Worm (Caenorhabditis elegans) whole organism, L4 larva: ENCODE data around the gene pho-8.

Experiments
- T26A8.4 ChIP-seq: fragments of 200-800 bp; sonication (Bioruptor generic); IDR thresholded peaks from 2 replicates; pipeline ENCODE4 v1.3.6; 2022; ENCODE audit warnings: missing genetic modification characterization, missing compliant biosample characterization
- Y48G9A.11 ChIP-seq: fragments of 200-800 bp; sonication (Bioruptor generic); IDR thresholded peaks from 2 replicates; pipeline ENCODE4 v1.3.6; 2022; ENCODE audit warnings: missing genetic modification reagents, missing genetic modification characterization, missing compliant biosample characterization
- dmd-9 ChIP-seq: fragments of 200-800 bp; sonication (Bioruptor generic); IDR thresholded peaks from 2 replicates; pipeline ENCODE4 v1.3.6; 2022; ENCODE audit warnings: missing genetic modification reagents, missing genetic modification characterization, missing compliant biosample characterization
- lin-15B ChIP-seq: fragments of 150-350 bp; sonication (generic microtip); optimal IDR thresholded peaks from 3 replicates; lab custom pipeline; 2014; ENCODE audit warnings: missing biosample characterization, missing genetic modification characterization
- nhr-42 ChIP-seq: fragments of 200-800 bp; sonication (Bioruptor generic); IDR thresholded peaks from 2 replicates; pipeline ENCODE4 v1.3.6; 2022; ENCODE audit warnings: missing genetic modification characterization, missing compliant biosample characterization
- unc-39 ChIP-seq: sonication (generic microtip); optimal IDR thresholded peaks from 2 replicates; lab custom pipeline; 2017; ENCODE audit warnings: missing biosample characterization, missing genetic modification characterization

DNA sequence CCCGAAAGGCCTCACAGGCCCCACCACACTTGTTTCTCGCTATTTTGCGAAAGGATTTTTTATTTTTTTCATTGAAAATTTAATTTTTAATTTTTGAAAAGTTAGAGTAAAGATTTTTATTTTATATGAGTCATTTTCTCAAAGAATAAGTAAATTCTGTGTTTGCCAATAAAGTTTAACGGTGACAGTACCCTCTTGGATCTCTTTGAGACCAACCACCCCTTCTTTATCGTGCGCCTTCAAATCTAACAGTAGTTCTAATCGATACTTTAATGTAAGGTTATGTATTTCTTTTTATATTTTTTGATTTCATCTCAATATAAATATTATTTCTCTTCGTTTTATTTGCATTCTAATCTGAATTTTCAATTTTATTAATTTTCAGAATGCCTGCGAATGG, 12.1 kb downstream of the pho-8 start, which contains the start of gene hmp-1:
- TF ChIP-seq nhr-42 (GFP tag; lab: Robert Waterston, UW): no peak
- no peak for TF ChIP-seq unc-39 (tag; lab: Kevin White, UChicago)
- no peak for TF ChIP-seq Y48G9A.11 (GFP tag; lab: Robert Waterston, UW)
- TF ChIP-seq T26A8.4 (GFP tag; lab: Robert Waterston, UW): no peak
- TF ChIP-seq dmd-9 (GFP tag; lab: Robert Waterston, UW): no peak
- no peak for TF ChIP-seq lin-15B (tag; lab: Kevin White, UChicago)
